Worm (Caenorhabditis elegans) whole organism, L3 larva: Measurements from ENCODE around the gene F01D5.10.

Experiments
- R02D3.7 ChIP-seq: fragments of 150-350 bp; optimal IDR thresholded peaks from 2 replicates; lab custom pipeline; 2014; ENCODE audit warnings: missing biosample characterization, missing genetic modification characterization
- ZK546.5 ChIP-seq: sonication (generic microtip); optimal IDR thresholded peaks from 2 replicates; lab custom pipeline; 2017; ENCODE audit warnings: missing biosample characterization, missing genetic modification characterization
- aly-2 ChIP-seq: fragments of 150-350 bp; optimal IDR thresholded peaks from 2 replicates; lab custom pipeline; 2014; ENCODE audit warnings: missing biosample characterization, missing genetic modification characterization
- ama-1 ChIP-seq: fragments of 150-350 bp; optimal IDR thresholded peaks from 2 replicates; lab custom pipeline; 2018
- ceh-16 ChIP-seq: sonication (generic microtip); optimal IDR thresholded peaks from 2 replicates; lab custom pipeline; 2017; ENCODE audit warnings: missing biosample characterization, missing genetic modification characterization
- ceh-28 ChIP-seq: fragments of 150-350 bp; optimal IDR thresholded peaks from 2 replicates; lab custom pipeline; 2014; ENCODE audit warnings: missing biosample characterization, missing genetic modification reagents, missing genetic modification characterization
- ceh-9 ChIP-seq: sonication (generic microtip); optimal IDR thresholded peaks from 2 replicates; lab custom pipeline; 2018; ENCODE audit warnings: missing biosample characterization, missing genetic modification characterization
- egl-27 ChIP-seq: sonication (generic microtip); optimal IDR thresholded peaks from 4 replicates; lab custom pipeline; 2017; ENCODE audit warnings: missing biosample characterization, missing genetic modification reagents, missing genetic modification characterization
- elt-1 ChIP-seq: fragments of 150-350 bp; optimal IDR thresholded peaks from 2 replicates; lab custom pipeline; 2014; ENCODE audit warnings: missing biosample characterization, missing genetic modification characterization
- elt-2 ChIP-seq: sonication (generic microtip); optimal IDR thresholded peaks from 2 replicates; lab custom pipeline; 2016; ENCODE audit warnings: missing genetic modification reagents, mild to moderate bottlenecking, missing genetic modification characterization, missing compliant biosample characterization
- elt-3 ChIP-seq, 3 experiments: fragments of 150-350 bp in 1 of 3; sonication (generic microtip) in 2 of 3; optimal IDR thresholded peaks; 2 replicates in 2 of 3; 4 replicates in 1 of 3; lab custom pipeline; 2014 to 2017; ENCODE audit warnings: missing biosample characterization in 3 of 3, missing genetic modification characterization in 3 of 3
- fkh-10 ChIP-seq: sonication (generic microtip); optimal IDR thresholded peaks from 2 replicates; lab custom pipeline; 2017; ENCODE audit warnings: missing biosample characterization, missing genetic modification reagents, missing genetic modification characterization
- fkh-2 ChIP-seq: fragments of 150-350 bp; optimal IDR thresholded peaks from 2 replicates; lab custom pipeline; 2014; ENCODE audit warnings: missing biosample characterization, missing genetic modification reagents, missing genetic modification characterization
- fos-1 ChIP-seq: fragments of 150-350 bp; optimal IDR thresholded peaks from 2 replicates; lab custom pipeline; 2014; ENCODE audit warnings: missing biosample characterization, missing genetic modification characterization
- lin-39 ChIP-seq: fragments of 150-350 bp; optimal IDR thresholded peaks from 2 replicates; lab custom pipeline; 2018; ENCODE audit warnings: missing biosample characterization, missing genetic modification reagents, missing genetic modification characterization
- lsy-12 ChIP-seq: sonication (generic microtip); optimal IDR thresholded peaks from 2 replicates; lab custom pipeline; 2016; ENCODE audit warnings: mild to moderate bottlenecking, missing genetic modification characterization, missing compliant biosample characterization
- mml-1 ChIP-seq: fragments of 150-350 bp; sonication (generic microtip); optimal IDR thresholded peaks from 3 replicates; lab custom pipeline; 2014; ENCODE audit warnings: missing biosample characterization, missing genetic modification characterization
- nfya-1 ChIP-seq: sonication (generic microtip); optimal IDR thresholded peaks from 2 replicates; lab custom pipeline; 2017; ENCODE audit warnings: missing genetic modification characterization, mild to moderate bottlenecking, missing compliant biosample characterization, antibody characterized with exemption, moderate library complexity; ENCODE audit not compliant: insufficient read depth
- nhr-11 ChIP-seq: fragments of 150-350 bp; optimal IDR thresholded peaks from 2 replicates; lab custom pipeline; 2014; ENCODE audit warnings: missing biosample characterization, missing genetic modification characterization
- nhr-23 ChIP-seq: fragments of 150-350 bp; optimal IDR thresholded peaks from 2 replicates; lab custom pipeline; 2014; ENCODE audit warnings: missing biosample characterization, missing genetic modification reagents, missing genetic modification characterization
- nhr-25 ChIP-seq: sonication (generic microtip); optimal IDR thresholded peaks from 2 replicates; lab custom pipeline; 2017; ENCODE audit warnings: missing biosample characterization, missing genetic modification characterization
- nhr-28 ChIP-seq: fragments of 150-350 bp; optimal IDR thresholded peaks from 2 replicates; lab custom pipeline; 2014; ENCODE audit warnings: missing biosample characterization, missing genetic modification characterization
- nhr-43 ChIP-seq: sonication (generic microtip); optimal IDR thresholded peaks from 2 replicates; lab custom pipeline; 2016; ENCODE audit warnings: mild to moderate bottlenecking, missing genetic modification characterization, missing compliant biosample characterization; ENCODE audit not compliant: poor library complexity, severe bottlenecking
- nhr-76 ChIP-seq: fragments of 150-350 bp; sonication (generic microtip); optimal IDR thresholded peaks from 5 replicates; lab custom pipeline; 2014; ENCODE audit warnings: missing biosample characterization, missing genetic modification characterization
- pha-4 ChIP-seq: fragments of 150-350 bp; optimal IDR thresholded peaks from 2 replicates; lab custom pipeline; 2014; ENCODE audit warnings: missing biosample characterization, missing genetic modification reagents, missing genetic modification characterization
- pqm-1 ChIP-seq: fragments of 150-350 bp; optimal IDR thresholded peaks from 2 replicates; lab custom pipeline; 2017; ENCODE audit warnings: missing biosample characterization, missing genetic modification characterization, inconsistent platforms
- sea-2 ChIP-seq: fragments of 150-350 bp; sonication (generic microtip); optimal IDR thresholded peaks from 4 replicates; lab custom pipeline; 2014; ENCODE audit warnings: missing biosample characterization, missing genetic modification reagents, missing genetic modification characterization
- skn-1 ChIP-seq: fragments of 150-350 bp; optimal IDR thresholded peaks from 2 replicates; lab custom pipeline; 2014; ENCODE audit warnings: missing biosample characterization, missing genetic modification characterization
- snpc-4 ChIP-seq: fragments of 150-350 bp; optimal IDR thresholded peaks from 2 replicates; lab custom pipeline; 2014; ENCODE audit warnings: missing biosample characterization, missing genetic modification characterization
- ztf-11 ChIP-seq: fragments of 150-350 bp; optimal IDR thresholded peaks from 2 replicates; lab custom pipeline; 2014; ENCODE audit warnings: missing biosample characterization, missing genetic modification characterization
- ztf-4 ChIP-seq: fragments of 150-350 bp; optimal IDR thresholded peaks from 2 replicates; lab custom pipeline; 2014; ENCODE audit warnings: missing biosample characterization, missing genetic modification characterization

F01D5.10 gene

ce11 chrII:13976161-13976560 is 45.0 kb downstream of the F01D5.10 start, which contains the start of gene Y39G8B.2 (continued):
- peak; percentile 84 for TF ChIP-seq nhr-25 (tag; lab: Kevin White, UChicago)
- TF ChIP-seq nhr-11 (tag; lab: Kevin White, UChicago): no peak
- TF ChIP-seq pha-4 (tag; lab: Kevin White, UChicago): peak; percentile 97
- TF ChIP-seq nhr-43: peak; percentile 80
- TF ChIP-seq lsy-12 (tag; lab: Kevin White, UChicago): peak; percentile 32
- TF ChIP-seq nhr-28 (tag; lab: Kevin White, UChicago): no peak
- TF ChIP-seq R02D3.7 (tag; lab: Kevin White, UChicago): peak; percentile 55
- no peak for TF ChIP-seq ZK546.5
- TF ChIP-seq snpc-4: peak; percentile 92
- TF ChIP-seq elt-2: peak; percentile 57
- TF ChIP-seq, all 47 proteins: peak for 21

ce11 chrII:13974136-13974535 is 47.0 kb downstream of the F01D5.10 start:
- TF ChIP-seq nfya-1 (tag; lab: Kevin White, UChicago) (no peak), elt-2 (no peak), egl-27 (tag; lab: Kevin White, UChicago) (no peak), ceh-16 (tag; lab: Kevin White, UChicago) (no peak)

DNA sequence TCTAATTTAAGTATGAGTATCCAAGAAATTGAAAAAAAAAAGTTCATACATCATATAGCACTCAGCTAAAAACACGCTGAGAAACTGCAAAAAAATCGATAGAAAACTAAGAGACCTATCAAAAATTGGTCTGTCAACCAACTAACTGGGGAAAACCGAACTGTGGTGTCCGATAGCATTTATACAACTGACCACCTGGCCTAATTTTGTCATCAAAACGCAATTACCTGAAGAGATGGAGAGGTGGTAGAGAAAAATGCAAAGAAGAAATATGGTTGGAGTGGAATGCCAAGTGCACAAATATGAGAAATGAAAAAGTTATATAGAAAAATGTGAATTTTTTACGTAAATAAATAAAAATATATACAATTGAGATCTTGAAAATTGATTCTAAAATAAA is 47.6 kb downstream of the F01D5.10 start, which contains the start of gene Y39G8B.1:
Gene Y39G8B.1, minus strand, starts transcription at position 299 of the 400 bp plus-strand sequence.
- TF ChIP-seq ztf-4 (tag; lab: Kevin White, UChicago) (no peak), skn-1 (peak; percentile 3), ceh-9 (no peak), elt-2 (peak; percentile 52), ceh-16 (tag; lab: Kevin White, UChicago) (no peak), snpc-4 (no peak), pha-4 (tag; lab: Kevin White, UChicago) (peak; percentile 5), elt-1 (no peak), egl-27 (tag; lab: Kevin White, UChicago) (no peak), pqm-1 (peak; percentile 24), ceh-28 (peak; percentile 7), nhr-23 (tag; lab: Kevin White, UChicago) (peak; percentile 43), fkh-2 (tag; lab: Kevin White, UChicago) (no peak)

DNA sequence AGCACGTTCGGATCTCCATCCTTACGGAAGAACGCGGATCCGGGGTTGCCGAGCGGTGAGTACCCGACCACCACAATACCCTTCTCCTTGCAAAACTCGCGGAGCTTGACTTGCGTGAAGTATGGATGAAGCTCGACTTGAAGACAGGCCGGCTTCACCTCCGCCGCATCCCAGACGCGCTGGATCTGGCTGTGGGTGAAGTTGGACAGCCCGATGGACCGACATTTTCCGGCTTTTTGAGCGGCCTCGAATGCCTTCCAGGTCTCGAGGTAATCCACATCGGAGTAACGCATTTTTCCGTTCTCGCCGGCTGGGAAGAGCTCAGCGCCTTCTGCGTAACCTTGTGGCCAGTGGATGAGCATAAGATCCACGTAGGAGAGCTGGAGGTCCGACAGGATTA is 48.9 kb downstream of the F01D5.10 start:
- TF ChIP-seq ceh-9: no peak
- TF ChIP-seq nhr-28 (tag; lab: Kevin White, UChicago): no peak
- no peak for TF ChIP-seq mml-1 (tag; lab: Kevin White, UChicago)
- TF ChIP-seq nhr-11 (tag; lab: Kevin White, UChicago): no peak
- no peak for TF ChIP-seq elt-3 (tag; optimal IDR thresholded peaks at IDR 0.05; lab: Kevin White, UChicago)
- TF ChIP-seq ztf-11: no peak
- no peak for TF ChIP-seq nhr-76
- no peak for TF ChIP-seq lin-39 (tag; lab: Kevin White, UChicago)
- TF ChIP-seq pqm-1: no peak
- TF ChIP-seq fkh-10: no peak
- no peak for TF ChIP-seq elt-2
- no peak for TF ChIP-seq aly-2 (tag; lab: Kevin White, UChicago)
- no peak for TF ChIP-seq ama-1 (lab: Kevin White, UChicago)
- TF ChIP-seq fos-1 (tag; lab: Kevin White, UChicago): no peak
- TF ChIP-seq R02D3.7 (tag; lab: Kevin White, UChicago): no peak
- no peak for TF ChIP-seq sea-2 (GFP tag; lab: Kevin White, UChicago)
- TF ChIP-seq nfya-1 (tag; lab: Kevin White, UChicago): no peak
- no peak for TF ChIP-seq snpc-4
- TF ChIP-seq ztf-4 (tag; lab: Kevin White, UChicago): no peak
- TF ChIP-seq, all 47 proteins: peak for 0

DNA sequence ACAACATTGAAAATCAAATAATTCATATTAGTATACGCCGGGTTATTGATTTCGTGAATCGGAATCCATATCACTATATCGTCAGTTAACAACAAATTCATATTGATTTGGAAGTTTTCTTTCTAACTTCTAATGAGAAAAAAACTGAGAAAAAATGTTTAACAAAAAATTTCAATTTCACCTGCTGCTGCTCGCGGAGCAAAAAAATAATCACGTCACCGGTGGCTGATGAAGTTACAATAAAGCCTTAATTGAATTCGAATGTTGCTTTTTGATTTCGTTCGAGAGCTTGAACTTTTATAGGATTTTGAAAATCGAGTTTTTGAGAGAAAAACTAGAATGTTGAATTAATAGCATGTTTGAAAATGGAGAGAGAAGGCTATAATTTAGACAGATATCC is 52.2 kb downstream of the F01D5.10 start, which contains the start of gene sre-43:
Gene sre-43, minus strand, starts transcription at position 101 of the 400 bp plus-strand sequence.
- TF ChIP-seq elt-1 (no peak), R02D3.7 (tag; lab: Kevin White, UChicago) (no peak), ama-1 (lab: Kevin White, UChicago) (no peak), egl-27 (tag; lab: Kevin White, UChicago) (no peak), pha-4 (tag; lab: Kevin White, UChicago) (no peak), nhr-76 (no peak), lsy-12 (tag; lab: Kevin White, UChicago) (no peak), aly-2 (tag; lab: Kevin White, UChicago) (no peak), skn-1 (no peak), ztf-11 (no peak)
